Fruit fly (Drosophila melanogaster) whole organism, embryonic: ENCODE results near the gene sxe2.

Source experiments
- Ada2b ChIP-seq: fragments of 200-800 bp; sonication (Bioruptor generic); IDR thresholded peaks from 2 replicates; pipeline ENCODE4 v1.3.6; 2022; ENCODE audit warnings: missing biosample characterization, missing genetic modification characterization
- Asciz ChIP-seq: fragments of 200-800 bp; sonication (Bioruptor generic); optimal IDR thresholded peaks from 2 replicates; lab custom pipeline; 2017; ENCODE audit warnings: missing biosample characterization, mild to moderate bottlenecking, missing genetic modification characterization, missing genetic modification reagents
- Awh ChIP-seq: fragments of 200-800 bp; sonication (Bioruptor generic); IDR thresholded peaks from 2 replicates; pipeline ENCODE4, ENCODE4 v1.3.6; 2022; ENCODE audit warnings: missing biosample characterization, missing genetic modification characterization
- Bgb ChIP-seq: fragments of 200-800 bp; sonication (Bioruptor generic); IDR thresholded peaks from 2 replicates; pipeline ENCODE4 v1.3.6; 2022; ENCODE audit warnings: missing biosample characterization, missing genetic modification characterization; ENCODE audit not compliant: partially characterized antibody
- Blimp-1 ChIP-seq: fragments of 200-800 bp; sonication (Bioruptor generic); optimal IDR thresholded peaks from 3 replicates; lab custom pipeline; 2018; ENCODE audit warnings: missing biosample characterization, missing genetic modification characterization, mild to moderate bottlenecking, moderate library complexity, missing genetic modification reagents
- CG10654 ChIP-seq: fragments of 200-800 bp; sonication (Bioruptor generic); optimal IDR thresholded peaks from 2 replicates; lab custom pipeline; 2016; ENCODE audit warnings: missing biosample characterization, missing genetic modification characterization
- CG12744 ChIP-seq: fragments of 200-800 bp; sonication (Bioruptor generic); optimal IDR thresholded peaks from 2 replicates; lab custom pipeline; 2016; ENCODE audit warnings: missing biosample characterization, missing genetic modification characterization
- CG12769 ChIP-seq: fragments of 200-800 bp; sonication (Bioruptor generic); optimal IDR thresholded peaks from 2 replicates; lab custom pipeline; 2019; ENCODE audit warnings: missing biosample characterization, mild to moderate bottlenecking, missing genetic modification characterization, moderate library complexity
- CG13424 ChIP-seq: fragments of 200-800 bp; sonication (Bioruptor generic); optimal IDR thresholded peaks from 2 replicates; lab custom pipeline; 2019; ENCODE audit warnings: missing biosample characterization, mild to moderate bottlenecking, missing genetic modification characterization, moderate library complexity
- CG15479 ChIP-seq: fragments of 200-800 bp; sonication (Bioruptor generic); optimal IDR thresholded peaks from 3 replicates; lab custom pipeline; 2019; ENCODE audit warnings: missing biosample characterization, mild to moderate bottlenecking, missing genetic modification characterization, moderate library complexity
- CG16779 ChIP-seq: fragments of 200-800 bp; sonication (Bioruptor generic); IDR thresholded peaks from 2 replicates; pipeline ENCODE4 v1.3.6; 2022; ENCODE audit warnings: missing biosample characterization, missing genetic modification characterization
- CG17359 ChIP-seq: fragments of 200-800 bp; sonication (Bioruptor generic); optimal IDR thresholded peaks from 3 replicates; lab custom pipeline; 2018; ENCODE audit warnings: missing biosample characterization, mild to moderate bottlenecking, missing genetic modification characterization, moderate library complexity
- CG2120 ChIP-seq: fragments of 200-800 bp; sonication (Bioruptor generic); optimal IDR thresholded peaks from 3 replicates; lab custom pipeline; 2016; ENCODE audit warnings: missing biosample characterization, missing genetic modification characterization
- CG4328 ChIP-seq: fragments of 200-800 bp; sonication (Bioruptor generic); optimal IDR thresholded peaks from 3 replicates; lab custom pipeline; 2017; ENCODE audit warnings: missing biosample characterization, missing genetic modification reagents, missing genetic modification characterization
- CG43689 ChIP-seq: fragments of 200-800 bp; sonication (Bioruptor generic); IDR thresholded peaks from 2 replicates; pipeline ENCODE4 v1.3.6; 2022; ENCODE audit warnings: missing biosample characterization, missing genetic modification characterization
- CG4424 ChIP-seq: fragments of 200-800 bp; sonication (Bioruptor generic); optimal IDR thresholded peaks from 3 replicates; lab custom pipeline; 2016; ENCODE audit warnings: missing biosample characterization, missing genetic modification characterization
- CG7839 ChIP-seq: fragments of 200-800 bp; sonication (Bioruptor generic); optimal IDR thresholded peaks from 3 replicates; lab custom pipeline; 2018; ENCODE audit warnings: missing biosample characterization, mild to moderate bottlenecking, missing genetic modification characterization, moderate library complexity
- CG7987 ChIP-seq: fragments of 200-800 bp; sonication (Bioruptor generic); optimal IDR thresholded peaks from 2 replicates; lab custom pipeline; 2018; ENCODE audit warnings: missing biosample characterization, mild to moderate bottlenecking, missing genetic modification characterization, moderate library complexity
- CG8765 ChIP-seq: fragments of 200-800 bp; sonication (Bioruptor generic); IDR thresholded peaks from 2 replicates; pipeline ENCODE4 v1.3.6; 2022; ENCODE audit warnings: missing biosample characterization, missing genetic modification characterization
- Dek ChIP-seq: fragments of 200-800 bp; sonication (Bioruptor generic); optimal IDR thresholded peaks from 3 replicates; lab custom pipeline; 2019; ENCODE audit warnings: missing biosample characterization, mild to moderate bottlenecking, missing genetic modification characterization, moderate library complexity
- HLH3B ChIP-seq: fragments of 200-800 bp; sonication (Bioruptor generic); IDR thresholded peaks from 2 replicates; pipeline ENCODE4 v1.3.6; 2022; ENCODE audit warnings: missing biosample characterization, missing genetic modification characterization
- Hmr ChIP-seq: fragments of 200-800 bp; sonication (Bioruptor generic); optimal IDR thresholded peaks from 3 replicates; lab custom pipeline; 2017; ENCODE audit warnings: mild to moderate bottlenecking, missing biosample characterization, missing genetic modification reagents, missing genetic modification characterization
- Jarid2 ChIP-seq: fragments of 200-800 bp; sonication (Bioruptor generic); optimal IDR thresholded peaks from 3 replicates; lab custom pipeline; 2017; ENCODE audit warnings: mild to moderate bottlenecking, missing biosample characterization, missing genetic modification reagents, missing genetic modification characterization
- Kr ChIP-seq: fragments of 200-800 bp; sonication (Bioruptor generic); optimal IDR thresholded peaks from 2 replicates; lab custom pipeline; 2017; ENCODE audit warnings: missing biosample characterization, mild to moderate bottlenecking, missing genetic modification characterization
- Max ChIP-seq: fragments of 200-800 bp; sonication (Bioruptor generic); optimal IDR thresholded peaks from 2 replicates; lab custom pipeline; 2016; ENCODE audit warnings: missing biosample characterization, mild to moderate bottlenecking, missing genetic modification characterization
- Med ChIP-seq: fragments of 200-800 bp; sonication (Bioruptor generic); peaks from one replicate; lab custom pipeline; 2016; ENCODE audit warnings: missing biosample characterization, missing genetic modification characterization, mild to moderate bottlenecking, inconsistent platforms, moderate library complexity
- NC2β ChIP-seq: fragments of 200-800 bp; sonication (Bioruptor generic); optimal IDR thresholded peaks from 2 replicates; lab custom pipeline; 2016; ENCODE audit warnings: missing biosample characterization, missing genetic modification characterization
- PHDP ChIP-seq: fragments of 200-800 bp; sonication (Bioruptor generic); optimal IDR thresholded peaks from 3 replicates; lab custom pipeline; 2018; ENCODE audit warnings: missing biosample characterization, mild to moderate bottlenecking, missing genetic modification characterization, moderate library complexity
- Rfx ChIP-seq: fragments of 200-800 bp; sonication (Bioruptor generic); IDR thresholded peaks from 2 replicates; pipeline ENCODE4 v1.3.6; 2022; ENCODE audit warnings: missing biosample characterization, missing genetic modification characterization
- Ssrp ChIP-seq: fragments of 200-800 bp; sonication (Bioruptor generic); optimal IDR thresholded peaks from 2 replicates; lab custom pipeline; 2018; ENCODE audit warnings: missing biosample characterization, mild to moderate bottlenecking, missing genetic modification characterization, moderate library complexity
- cas ChIP-seq: fragments of 200-800 bp; sonication (Bioruptor generic); IDR thresholded peaks from 2 replicates; pipeline ENCODE4 v1.3.6; 2022; ENCODE audit warnings: missing biosample characterization, missing genetic modification characterization
- chinmo ChIP-seq: fragments of 200-800 bp; sonication (Bioruptor generic); IDR thresholded peaks from 4 replicates; pipeline ENCODE4 v1.3.6; 2022; ENCODE audit warnings: missing biosample characterization, missing genetic modification characterization; ENCODE audit not compliant: partially characterized antibody
- en ChIP-seq: fragments of 200-800 bp; sonication (Bioruptor generic); optimal IDR thresholded peaks from 2 replicates; lab custom pipeline; 2016; ENCODE audit warnings: missing biosample characterization, missing genetic modification characterization
- fd3F ChIP-seq: fragments of 200-800 bp; sonication (Bioruptor generic); optimal IDR thresholded peaks from 2 replicates; lab custom pipeline; 2018; ENCODE audit warnings: missing biosample characterization, mild to moderate bottlenecking, missing genetic modification characterization, moderate library complexity
- fru ChIP-seq: fragments of >200 bp; optimal IDR thresholded peaks from 2 replicates; lab custom pipeline; 2017
- hkb ChIP-seq, 2 experiments: fragments of 200-800 bp in 1 of 2; fragments of >200 bp in 1 of 2; sonication (Bioruptor generic) in 1 of 2; IDR thresholded peaks in 1 of 2; optimal IDR thresholded peaks in 1 of 2; 2 replicates each; pipeline versions ENCODE4 v1.3.6 to Lab custom; 2017 to 2022; ENCODE audit warnings: missing biosample characterization in 1 of 2, missing genetic modification characterization in 1 of 2
- hth ChIP-seq: fragments of >200 bp; optimal IDR thresholded peaks from 2 replicates; lab custom pipeline; 2017; ENCODE audit warnings: inconsistent platforms
- kni ChIP-seq: fragments of 200-800 bp; sonication (Bioruptor generic); optimal IDR thresholded peaks from 3 replicates; lab custom pipeline; 2017; ENCODE audit warnings: mild to moderate bottlenecking, missing biosample characterization, missing genetic modification reagents, missing genetic modification characterization
- lola ChIP-seq, 3 experiments: fragments of >200 bp in 2 of 3; fragments of 200-800 bp in 1 of 3; sonication (Bioruptor generic) in 1 of 3; optimal IDR thresholded peaks; 2 replicates each; lab custom pipeline; 2017 to 2019; ENCODE audit warnings: missing biosample characterization in 3 of 3, missing genetic modification characterization in 3 of 3, mild to moderate bottlenecking in 1 of 3, moderate library complexity in 1 of 3
- luna ChIP-seq: fragments of 200-800 bp; sonication (Bioruptor generic); optimal IDR thresholded peaks from 2 replicates; lab custom pipeline; 2016; ENCODE audit warnings: missing biosample characterization, missing genetic modification characterization
- maf-S ChIP-seq: fragments of 200-800 bp; sonication (Bioruptor generic); optimal IDR thresholded peaks from 2 replicates; lab custom pipeline; 2016; ENCODE audit warnings: missing biosample characterization, missing genetic modification characterization
- pnt ChIP-seq: fragments of 200-800 bp; sonication (Bioruptor generic); optimal IDR thresholded peaks from 3 replicates; lab custom pipeline; 2016; ENCODE audit warnings: missing biosample characterization, missing genetic modification characterization
- repo ChIP-seq: fragments of 200-800 bp; sonication (Bioruptor generic); optimal IDR thresholded peaks from 2 replicates; lab custom pipeline; 2016; ENCODE audit warnings: missing biosample characterization, missing genetic modification characterization
- sima ChIP-seq: fragments of 200-800 bp; sonication (Bioruptor generic); optimal IDR thresholded peaks from 2 replicates; lab custom pipeline; 2016; ENCODE audit warnings: missing biosample characterization, missing genetic modification characterization
- slbo ChIP-seq: fragments of 200-800 bp; sonication (Bioruptor generic); IDR thresholded peaks from 2 replicates; pipeline ENCODE4 v1.3.6; 2022; ENCODE audit warnings: missing biosample characterization, missing genetic modification characterization
- so ChIP-seq: fragments of 200-800 bp; sonication (Bioruptor generic); IDR thresholded peaks from 3 replicates; pipeline ENCODE4 v1.3.6; 2022; ENCODE audit warnings: missing biosample characterization, missing genetic modification characterization
- tgo ChIP-seq: fragments of 200-800 bp; sonication (Bioruptor generic); IDR thresholded peaks from 3 replicates; pipeline ENCODE4 v1.3.6; 2022; ENCODE audit warnings: missing biosample characterization, missing genetic modification characterization
- toy ChIP-seq: fragments of 200-800 bp; sonication (Bioruptor generic); IDR thresholded peaks from 2 replicates; pipeline ENCODE4 v1.3.6; 2022; ENCODE audit warnings: missing biosample characterization, missing genetic modification characterization
- unc-4 ChIP-seq: fragments of 200-800 bp; sonication (Bioruptor generic); IDR thresholded peaks from 2 replicates; pipeline ENCODE4 v1.3.6; 2022; ENCODE audit warnings: missing biosample characterization, missing genetic modification characterization; ENCODE audit not compliant: partially characterized antibody
- wek ChIP-seq: fragments of 200-800 bp; sonication (Bioruptor generic); optimal IDR thresholded peaks from 3 replicates; lab custom pipeline; 2018; ENCODE audit warnings: missing biosample characterization, mild to moderate bottlenecking, missing genetic modification characterization, moderate library complexity
- zf30C ChIP-seq: fragments of 200-800 bp; sonication (Bioruptor generic); optimal IDR thresholded peaks from 3 replicates; lab custom pipeline; 2018; ENCODE audit warnings: missing biosample characterization, mild to moderate bottlenecking, missing genetic modification characterization

Gene sxe2

dm6 chr3R:16094918-16095317 lies 11.2 kb downstream of the sxe2 start (continued):
- no peak for TF ChIP-seq CG13424
- TF ChIP-seq CG7987, result no peak
- no peak for TF ChIP-seq Kr (GFP tag; lab: Kevin White, UChicago)
- TF ChIP-seq cas (GFP tag; lab: Robert Waterston, UW), result no peak
- no peak for TF ChIP-seq so (GFP tag; lab: Robert Waterston, UW)
- TF ChIP-seq HLH3B (GFP tag; lab: Robert Waterston, UW), result no peak
- no peak for TF ChIP-seq CG17359
- TF ChIP-seq Jarid2, result no peak
- no peak for TF ChIP-seq Bgb (GFP tag; lab: Robert Waterston, UW)
- TF ChIP-seq Med (GFP tag; lab: Kevin White, UChicago), result peak; percentile 64
- TF ChIP-seq unc-4 (GFP tag; lab: Robert Waterston, UW), result no peak
- TF ChIP-seq Blimp-1 (GFP tag; lab: Kevin White, UChicago), result no peak
- TF ChIP-seq hth (lab: Kevin White, UChicago), result no peak
- TF ChIP-seq CG2120, result peak; percentile 13
- TF ChIP-seq Max (GFP tag; lab: Kevin White, UChicago), result no peak
- no peak for TF ChIP-seq Ada2b (GFP tag; lab: Robert Waterston, UW)
- TF ChIP-seq maf-S (GFP tag; lab: Kevin White, UChicago), result no peak
- TF ChIP-seq tgo (GFP tag; lab: Robert Waterston, UW), result no peak
- no peak for TF ChIP-seq CG4328
- TF ChIP-seq Hmr, result no peak
- no peak for TF ChIP-seq Rfx (GFP tag; lab: Robert Waterston, UW)
- TF ChIP-seq Asciz, result no peak
- no peak for TF ChIP-seq fd3F (GFP tag; lab: Kevin White, UChicago)
- no peak for TF ChIP-seq luna (GFP tag; lab: Kevin White, UChicago)
- TF ChIP-seq slbo, result no peak
- no peak for TF ChIP-seq Dek (tag; lab: Kevin White, UChicago)

- peak; percentile 89 for TF ChIP-seq CG4424 (GFP tag; lab: Kevin White, UChicago)
- TF ChIP-seq fru (lab: Kevin White, UChicago), result no peak
- TF ChIP-seq pnt (GFP tag; lab: Kevin White, UChicago), result peak; percentile 83
- peak; percentile 57 for TF ChIP-seq en (GFP tag; lab: Kevin White, UChicago)
- TF ChIP-seq lola (GFP tag; optimal IDR thresholded peaks at IDR 0.05; lab: Kevin White, UChicago), result peak in 1 of 3 experiments; percentile 92
- TF ChIP-seq NC2β (GFP tag; lab: Kevin White, UChicago), result peak; percentile 70
- TF ChIP-seq Awh (GFP tag; lab: Robert Waterston, UW), result peak; percentile 71; the same call in 1 of the 2 replicates
- peak; percentile 76 for TF ChIP-seq Ssrp
- 0 out of 2 replicates have a peak, but pooled peaks have one; percentile 15 for TF ChIP-seq CG43689 (GFP tag; lab: Robert Waterston, UW)
- TF ChIP-seq CG7839, result peak; percentile 82
- peak; percentile 50 for TF ChIP-seq CG10654 (GFP tag; lab: Kevin White, UChicago)
- peak; percentile 93 for TF ChIP-seq CG15479 (GFP tag; lab: Kevin White, UChicago)
- no peak for TF ChIP-seq zf30C (GFP tag; lab: Kevin White, UChicago)
- TF ChIP-seq toy (GFP tag; lab: Robert Waterston, UW), result no peak
- no peak for TF ChIP-seq chinmo (GFP tag; lab: Robert Waterston, UW)
- TF ChIP-seq PHDP (tag; lab: Kevin White, UChicago), result peak; percentile 63
- TF ChIP-seq CG12769 (tag; lab: Kevin White, UChicago), result peak; percentile 79
- TF ChIP-seq CG12744 (GFP tag; lab: Kevin White, UChicago), result peak; percentile 25
- no peak for TF ChIP-seq sima (GFP tag; lab: Kevin White, UChicago)
- no peak for TF ChIP-seq hkb (optimal IDR thresholded peaks at IDR 0.05; lab: Kevin White, UChicago)
- TF ChIP-seq hkb (GFP tag; IDR thresholded peaks at IDR 0.05; lab: Robert Waterston, UW), result peak; percentile 84
- TF ChIP-seq CG16779 (GFP tag; lab: Robert Waterston, UW), result no peak
- TF ChIP-seq CG8765 (GFP tag; lab: Robert Waterston, UW), result peak; percentile 84
- TF ChIP-seq kni (GFP tag; lab: Kevin White, UChicago), result no peak
- no peak for TF ChIP-seq wek (GFP tag; lab: Kevin White, UChicago)
- TF ChIP-seq repo (GFP tag; lab: Kevin White, UChicago), result peak; percentile 44
Measured at dm6 chr3R:16097661-16098329, 14.1 kb downstream of the sxe2 start.
